Fruit fly (Drosophila melanogaster): Measurements from ENCODE around the gene CG15211.
A peak's percentile ranks its signal among the peaks of the same experiment; 100 is the strongest.

DNA sequence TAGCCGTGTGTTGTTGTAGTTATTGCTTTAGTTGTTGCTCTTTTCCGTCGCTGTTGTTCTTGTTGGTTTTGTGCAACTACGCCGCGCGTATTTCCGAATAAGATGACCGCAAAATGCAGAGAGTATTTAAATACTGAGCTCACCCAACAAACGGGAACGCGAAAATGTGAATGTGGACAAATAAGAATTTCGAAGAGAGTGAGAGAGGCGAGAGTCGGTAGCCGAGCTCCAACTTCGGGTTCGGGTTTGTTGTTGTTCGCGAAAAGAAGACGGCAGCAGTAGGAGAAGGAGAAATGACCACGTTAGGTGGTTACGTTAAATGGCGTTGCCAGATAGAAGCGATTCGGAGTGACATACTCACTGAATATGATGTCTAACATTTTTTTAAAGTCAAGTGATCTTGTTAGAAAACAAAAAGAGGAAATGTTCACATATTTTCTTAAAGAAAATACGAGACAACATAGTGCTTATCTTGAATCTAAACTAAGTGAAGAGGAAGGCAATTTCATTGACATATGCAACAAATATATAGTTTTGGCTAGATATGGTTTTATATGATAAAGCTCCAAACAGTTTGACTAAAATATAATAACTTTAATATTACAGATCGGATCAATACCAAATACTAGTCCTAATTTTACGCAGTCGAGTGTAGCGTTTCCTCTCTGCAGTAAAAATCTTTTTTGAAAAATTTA lies 34.5 kb downstream of the CG15211 start:
- TF ChIP-seq Hr39 (optimal IDR thresholded peaks at IDR 0.05) (no peak), C15 (GFP tag; IDR thresholded peaks at IDR 0.05) (no peak), CG12236 (GFP tag; optimal IDR thresholded peaks at IDR 0.05) (no peak), CG5245 (GFP tag; optimal IDR thresholded peaks at IDR 0.05) (no peak), Bdp1 (GFP tag; optimal IDR thresholded peaks at IDR 0.05) (no peak), CG3847 (GFP tag; IDR thresholded peaks at IDR 0.05) (no peak), prd (optimal IDR thresholded peaks at IDR 0.05) (no peak), prd (GFP tag; IDR thresholded peaks at IDR 0.05) (no peak), dpn (GFP tag; optimal IDR thresholded peaks at IDR 0.05) (no peak), CG4282 (GFP tag; optimal IDR thresholded peaks at IDR 0.05) (no peak), CG15269 (tag; optimal IDR thresholded peaks at IDR 0.05) (no peak), CG12769 (tag; optimal IDR thresholded peaks at IDR 0.05) (peak; percentile 84), Sry-β (GFP tag; optimal IDR thresholded peaks at IDR 0.05) (no peak)
